Fruit fly (Drosophila melanogaster) Kc167 (cell line): ENCODE results near the gene CG4820.

ENCODE experiments used
- Myc ChIP-seq: fragments of >200 bp; optimal IDR thresholded peaks from 2 replicates; lab custom pipeline; 2017; ENCODE audit warnings: missing external identifiers
- Sin3A ChIP-seq: fragments of >200 bp; optimal IDR thresholded peaks from 2 replicates; lab custom pipeline; 2018; ENCODE audit warnings: missing external identifiers
- h ChIP-seq: fragments of >200 bp; optimal IDR thresholded peaks from 3 replicates; lab custom pipeline; 2018; ENCODE audit warnings: missing external identifiers
- insv ChIP-seq: fragments of >200 bp; optimal IDR thresholded peaks from 3 replicates; lab custom pipeline; 2018; ENCODE audit warnings: missing external identifiers
- psq ChIP-seq: fragments of >200 bp; optimal IDR thresholded peaks from 2 replicates; lab custom pipeline; 2017; ENCODE audit warnings: missing external identifiers
- ttk ChIP-seq: sonication (Bioruptor generic); optimal IDR thresholded peaks from 2 replicates; lab custom pipeline; 2017; ENCODE audit warnings: missing external identifiers

CG4820 gene

DNA sequence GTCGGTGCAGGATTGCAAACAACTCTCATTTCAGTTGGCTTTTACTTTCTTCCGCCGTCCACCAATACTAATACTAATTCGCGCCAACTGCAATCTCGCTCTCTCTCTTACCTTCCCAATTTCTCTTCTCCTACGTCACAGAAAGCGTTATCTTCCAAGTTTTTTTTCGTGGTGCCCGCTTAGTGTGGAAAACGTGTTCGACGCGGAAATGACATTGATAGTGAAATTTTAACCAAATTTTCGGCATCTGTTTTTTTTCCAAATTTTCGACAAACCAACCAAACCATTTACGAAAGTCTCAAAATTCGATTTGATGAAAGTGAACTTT, 19.0 kb upstream of the CG4820 start, which contains the start of gene cu:
cu (plus strand) TSS at position 204 of the 328 bp plus-strand sequence.
- TF ChIP-seq h (lab: Kevin White, UChicago) = no peak
- TF ChIP-seq ttk = no peak
- TF ChIP-seq psq = no peak
- no peak for TF ChIP-seq Sin3A
- no peak for TF ChIP-seq Myc (lab: Kevin White, UChicago)
- no peak for TF ChIP-seq insv

DNA sequence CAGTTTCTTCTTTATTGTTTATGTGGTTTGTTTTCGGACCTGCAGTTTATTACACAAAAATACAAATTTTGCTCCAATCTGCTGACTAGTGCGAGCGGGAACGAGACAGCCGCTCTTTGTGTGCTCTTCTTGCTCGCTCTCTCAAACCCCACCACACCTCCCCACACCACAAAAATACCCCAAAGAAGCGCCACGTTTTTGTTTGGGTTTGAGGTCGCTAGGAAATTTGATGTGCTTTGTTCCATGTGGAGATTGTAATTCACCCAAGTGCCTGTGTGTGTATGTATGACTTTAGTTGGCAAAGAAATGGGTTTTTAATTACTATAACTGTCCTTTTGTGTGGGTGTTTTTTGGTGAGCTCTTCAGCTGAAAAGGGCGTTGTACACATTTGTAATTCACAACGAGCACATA, 18.3 kb upstream of the CG4820 start:
- TF ChIP-seq psq (no peak), h (lab: Kevin White, UChicago) (no peak), Myc (lab: Kevin White, UChicago) (no peak), Sin3A (no peak), ttk (no peak), insv (no peak)

DNA sequence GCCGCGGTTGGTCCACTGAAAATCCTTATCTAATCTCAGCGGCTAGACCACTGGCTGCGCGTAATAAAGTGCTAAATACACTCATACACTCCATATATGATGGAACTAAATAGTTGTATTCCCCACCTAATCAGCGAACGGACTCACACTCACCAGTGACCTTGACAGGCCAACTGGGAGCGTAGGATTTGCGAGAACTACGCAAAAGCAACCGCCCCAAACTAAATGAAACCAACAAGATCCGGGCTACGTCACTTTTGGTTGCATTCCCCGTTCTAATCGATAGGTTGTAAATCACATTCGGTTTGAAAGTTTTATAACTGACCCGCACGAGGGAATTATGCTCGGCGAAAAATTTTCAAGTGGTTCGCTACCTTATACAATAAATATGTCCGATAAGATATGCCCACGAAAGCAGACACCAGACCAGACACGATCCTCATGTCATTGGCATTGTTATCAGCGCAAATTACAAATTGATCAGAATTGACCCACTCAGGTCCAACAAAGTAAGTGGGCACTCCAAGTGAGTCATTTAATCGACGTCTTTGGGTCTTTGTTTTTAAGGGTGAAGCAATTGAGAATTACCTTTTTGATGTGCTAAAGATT, 17.0 kb upstream of the CG4820 start:
- TF ChIP-seq ttk = no peak
- no peak for TF ChIP-seq Sin3A
- TF ChIP-seq insv = no peak
- TF ChIP-seq Myc (lab: Kevin White, UChicago) = no peak
- TF ChIP-seq psq = no peak
- no peak for TF ChIP-seq h (lab: Kevin White, UChicago)

DNA sequence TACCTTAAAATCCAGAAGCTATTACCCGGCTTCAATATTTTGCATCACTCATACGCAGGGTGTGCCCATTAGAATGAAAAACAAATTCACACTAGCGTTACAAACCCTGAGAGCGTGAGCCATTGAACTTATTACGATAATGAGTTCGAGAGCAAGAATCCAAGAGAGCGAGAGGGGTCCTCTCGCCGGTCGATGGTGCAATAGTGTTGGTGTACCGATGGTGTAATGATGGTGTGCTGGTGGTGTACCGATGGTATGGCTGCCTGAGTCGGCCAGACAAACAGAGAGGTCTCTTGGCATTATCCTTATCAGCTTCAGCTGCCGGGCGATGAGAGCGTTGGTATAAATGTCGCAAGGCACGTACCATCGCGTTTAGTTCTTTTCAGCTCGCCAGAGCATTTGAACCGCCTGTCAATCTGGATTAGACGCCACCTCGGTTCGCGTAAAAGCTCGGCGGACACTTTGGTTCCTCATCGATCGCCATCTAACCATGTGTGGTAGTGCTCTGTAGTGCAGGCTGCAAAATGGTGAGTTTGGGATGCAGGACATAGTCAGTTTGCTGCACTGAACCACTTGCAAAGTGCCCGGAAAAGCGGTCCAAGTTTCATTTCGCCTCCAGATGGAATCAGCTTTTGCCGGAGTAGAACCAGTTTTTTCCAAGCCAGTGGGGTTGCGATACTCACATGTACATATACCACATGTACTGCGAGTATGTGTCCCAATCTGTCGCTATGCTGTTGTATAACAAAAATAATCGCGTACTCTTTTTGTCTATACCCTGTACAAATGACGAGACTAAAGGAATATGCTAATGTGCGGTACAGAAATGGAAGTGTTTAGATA, 16.1 kb upstream of the CG4820 start:
- TF ChIP-seq Sin3A (no peak), insv (no peak), psq (no peak), h (lab: Kevin White, UChicago) (no peak), ttk (no peak), Myc (lab: Kevin White, UChicago) (no peak)

DNA sequence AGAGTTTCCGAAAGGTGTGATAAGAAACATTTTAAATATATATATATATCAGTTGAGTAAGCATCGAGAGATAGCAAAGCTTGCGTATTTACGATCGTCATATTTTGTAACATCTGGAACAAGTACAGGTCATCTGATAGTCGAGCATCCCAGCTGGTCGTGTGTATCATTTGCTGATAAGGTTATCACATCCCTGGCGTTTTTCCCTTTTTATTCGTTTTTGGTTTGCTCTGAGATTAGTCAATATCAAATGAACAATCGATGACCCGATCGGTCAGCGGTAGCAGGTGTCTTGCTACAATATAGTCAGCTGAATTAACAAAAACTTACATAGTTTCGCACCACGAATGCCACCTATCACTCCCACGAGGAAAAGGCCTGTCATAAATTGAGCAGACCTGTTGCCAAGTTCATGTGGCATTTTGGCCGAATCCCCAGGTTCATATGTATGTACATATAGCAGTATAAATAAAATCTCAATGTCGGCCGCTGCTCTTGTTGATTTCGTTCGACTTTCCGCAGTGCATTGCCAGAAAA, 15.4 kb upstream of the CG4820 start:
- TF ChIP-seq ttk (no peak), psq (no peak), insv (no peak), Sin3A (no peak), Myc (lab: Kevin White, UChicago) (no peak), h (lab: Kevin White, UChicago) (no peak)

DNA sequence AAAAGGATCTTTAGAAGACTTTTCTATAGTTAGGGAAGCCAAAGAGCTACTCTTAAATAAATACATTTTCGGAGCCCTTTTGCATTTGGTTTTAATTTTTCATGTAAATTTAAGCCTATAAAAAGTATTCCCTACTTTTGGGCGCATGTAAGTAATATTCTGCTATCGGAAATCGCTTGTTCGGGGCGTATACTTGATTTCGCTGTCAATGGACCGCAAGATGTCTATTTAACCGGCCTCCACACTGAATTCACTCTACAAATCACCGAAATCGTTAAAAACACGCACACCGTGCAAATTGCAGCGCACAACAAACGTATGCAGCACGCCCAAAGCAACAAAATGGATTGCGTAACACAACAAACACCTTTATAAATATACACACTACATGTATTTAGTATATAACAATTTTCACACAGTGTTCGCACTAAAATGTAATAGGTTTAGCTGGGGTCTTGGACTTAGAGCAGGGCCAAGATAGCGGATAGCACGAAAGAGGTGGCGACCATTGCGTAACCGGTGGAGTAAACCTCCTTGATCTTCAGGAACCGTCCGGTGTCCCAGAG, 7.5 kb upstream of the CG4820 start:
- TF ChIP-seq insv = no peak
- TF ChIP-seq Sin3A = no peak
- TF ChIP-seq ttk = no peak
- TF ChIP-seq Myc (lab: Kevin White, UChicago) = no peak
- no peak for TF ChIP-seq h (lab: Kevin White, UChicago)
- no peak for TF ChIP-seq psq

DNA sequence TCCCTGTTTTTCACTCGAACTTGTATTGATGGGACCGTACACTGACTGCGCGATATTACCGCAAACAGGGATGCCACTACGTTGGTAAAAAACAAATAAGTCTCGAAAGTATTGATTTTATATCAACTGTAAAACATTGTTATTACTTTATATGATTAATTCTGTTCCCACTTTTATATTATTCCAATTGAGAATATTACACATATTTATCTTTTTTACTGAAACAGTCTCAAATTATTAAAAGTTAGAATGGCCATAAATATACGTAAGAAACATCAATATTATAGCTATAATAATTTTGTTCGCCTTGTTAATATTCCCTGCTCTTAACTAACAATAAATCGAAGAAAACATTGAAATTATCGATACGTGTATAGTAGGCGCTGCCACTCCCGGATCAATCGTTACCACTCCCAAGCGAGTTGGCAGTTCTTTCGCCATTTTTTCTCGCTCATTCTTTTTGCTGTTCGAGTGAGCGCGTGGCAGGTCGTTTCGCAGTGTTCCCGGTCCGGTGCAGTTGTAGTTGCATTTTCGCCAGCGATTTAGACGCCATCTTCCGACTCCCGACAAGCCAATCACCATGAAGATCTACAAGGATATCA, 6.4 kb upstream of the CG4820 start, which contains the start of the genes SdhC and Tctp:
SdhC (minus strand) TSS at position 49 of the 602 bp plus-strand sequence.
Tctp (plus strand) TSS at position 447 of the 602 bp plus-strand sequence.
- TF ChIP-seq h (lab: Kevin White, UChicago) = no peak
- no peak for TF ChIP-seq insv
- no peak for TF ChIP-seq psq
- TF ChIP-seq Myc (lab: Kevin White, UChicago) = no peak
- no peak for TF ChIP-seq ttk
- no peak for TF ChIP-seq Sin3A

DNA sequence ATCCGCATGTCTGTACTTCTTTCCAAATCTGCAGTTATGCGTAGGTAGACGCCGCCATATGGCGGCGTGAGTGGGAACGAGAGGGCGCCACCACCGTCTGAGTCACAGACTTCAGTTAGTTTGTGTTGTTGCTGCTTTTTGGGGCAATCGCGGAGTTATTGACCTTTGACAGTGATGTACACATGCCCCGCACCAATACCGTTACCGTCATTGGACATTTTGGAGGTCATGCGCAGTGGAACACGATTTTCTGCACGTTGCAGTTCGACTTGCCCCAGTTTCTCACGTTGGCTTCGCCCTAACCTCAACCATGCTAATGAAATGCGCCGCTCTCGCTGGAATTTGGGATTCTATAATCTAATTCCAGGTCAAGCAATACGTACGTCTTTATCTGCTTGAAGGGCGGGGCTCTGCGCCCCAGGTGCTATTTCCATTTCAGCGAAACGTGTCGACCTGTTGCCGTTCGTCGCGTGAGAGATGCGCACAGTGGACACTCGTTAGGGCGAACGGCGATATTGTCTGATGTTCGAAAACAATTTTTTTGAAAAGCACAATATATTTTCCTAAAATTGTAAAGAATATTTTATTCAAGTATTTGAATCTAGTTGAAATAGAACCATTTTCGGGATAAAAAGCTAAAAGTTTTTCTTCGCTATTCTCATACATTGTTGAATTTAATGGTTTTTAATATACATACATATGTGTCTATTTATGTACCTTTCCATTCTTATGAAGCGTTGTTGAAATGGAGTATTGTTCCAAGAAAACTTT, 4.9 kb upstream of the CG4820 start:
- TF ChIP-seq insv (no peak), h (lab: Kevin White, UChicago) (no peak), psq (no peak), ttk (no peak), Sin3A (no peak), Myc (lab: Kevin White, UChicago) (no peak)

DNA sequence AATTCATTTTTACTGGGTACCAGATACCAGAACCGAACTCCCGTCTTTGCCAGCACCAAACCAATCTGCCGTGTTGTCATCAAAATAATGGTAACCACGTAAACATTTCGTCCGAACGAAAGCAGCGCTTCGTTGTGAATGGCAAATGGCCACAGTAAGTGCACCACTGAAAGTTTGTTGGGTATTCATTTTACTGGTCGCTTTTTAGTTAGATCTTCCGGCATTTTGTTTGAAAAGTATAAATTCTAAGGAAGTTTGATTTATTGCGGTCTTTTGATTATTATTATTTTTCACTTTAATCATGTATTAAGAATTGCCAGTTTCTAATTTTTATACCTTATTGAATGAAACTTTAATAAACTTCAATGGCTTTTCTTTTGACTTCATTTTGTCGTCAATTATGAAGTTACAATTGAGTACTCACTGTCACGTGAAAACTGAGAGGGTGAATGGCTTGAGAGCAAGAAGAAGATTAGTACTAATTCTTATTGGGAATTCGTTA, 1.8 kb upstream of the CG4820 start, which contains the start of gene ZnT86D:
ZnT86D (minus strand) TSS at position 91 of the 502 bp plus-strand sequence.
- TF ChIP-seq insv (no peak), psq (no peak), ttk (no peak), Myc (lab: Kevin White, UChicago) (no peak), h (lab: Kevin White, UChicago) (no peak), Sin3A (no peak)

DNA sequence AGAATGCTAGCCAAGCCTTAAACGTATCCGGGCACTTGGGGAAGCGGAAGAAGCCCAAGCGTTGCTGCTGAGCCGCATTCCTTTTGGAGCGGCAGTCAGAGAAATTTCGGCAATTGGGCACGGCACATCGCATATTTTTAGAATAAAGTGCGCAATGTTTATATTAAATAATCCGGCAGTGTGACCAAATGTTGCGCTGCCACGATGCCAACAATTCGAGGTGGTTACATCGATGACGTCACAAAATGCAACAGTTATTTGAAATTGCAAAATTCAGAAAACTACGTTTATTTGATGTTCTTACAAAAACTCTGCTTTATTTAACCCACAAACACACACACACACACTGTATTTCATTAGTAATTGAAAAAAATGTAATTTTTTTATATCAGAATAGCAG, 3.5 kb downstream of the CG4820 start, which contains the start of gene CG6689:
CG6689 (minus strand) TSS at position 182 of the 400 bp plus-strand sequence.
- TF ChIP-seq Myc (lab: Kevin White, UChicago) = no peak
- no peak for TF ChIP-seq insv
- no peak for TF ChIP-seq psq
- no peak for TF ChIP-seq Sin3A
- no peak for TF ChIP-seq ttk
- no peak for TF ChIP-seq h (lab: Kevin White, UChicago)

DNA sequence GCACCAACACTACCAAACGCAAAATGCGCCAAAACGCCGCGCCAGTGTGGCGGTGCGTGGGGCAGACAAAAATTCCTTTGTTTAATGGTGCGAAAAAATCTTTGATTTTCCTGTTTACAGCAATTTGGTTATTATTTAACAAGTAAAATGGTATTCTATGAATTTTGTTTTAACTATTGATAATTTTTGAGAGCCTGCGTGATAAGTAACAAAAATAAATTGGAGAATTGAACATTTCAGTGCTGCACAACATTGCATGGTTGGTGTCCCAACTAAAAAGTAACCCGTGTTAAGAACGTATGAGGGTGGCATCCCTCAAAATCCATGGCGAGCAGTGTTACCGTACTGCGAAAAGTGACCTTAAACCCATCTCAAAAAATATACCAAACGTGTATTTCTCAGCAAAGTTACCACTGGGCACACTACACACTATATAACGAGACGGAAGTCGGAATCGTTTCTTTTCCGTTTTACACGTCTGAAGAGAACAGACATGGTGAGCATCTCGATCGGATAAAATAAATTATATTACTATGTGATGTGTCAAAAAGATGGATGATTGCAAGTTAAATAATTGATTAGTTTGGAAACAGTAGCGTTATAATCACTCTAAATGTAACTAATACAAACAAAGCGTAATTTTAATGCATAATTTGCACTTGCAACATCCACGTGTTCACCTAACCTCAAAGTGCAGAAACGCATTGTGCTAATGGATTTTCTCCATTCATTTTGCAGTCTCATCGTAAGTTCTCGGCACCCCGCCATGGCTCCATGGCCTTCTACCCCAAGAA, 5.3 kb downstream of the CG4820 start, which contains the start of the genes CG6693 and RpL3:
CG6693 (minus strand) TSS at position 203 of the 794 bp plus-strand sequence.
RpL3 (plus strand) TSS at position 458 of the 794 bp plus-strand sequence.
- TF ChIP-seq Myc (lab: Kevin White, UChicago) (no peak), h (lab: Kevin White, UChicago) (no peak), psq (no peak), insv (no peak), Sin3A (no peak), ttk (no peak)
